Worm (Caenorhabditis elegans) whole organism, L2 larva: Measurements from ENCODE around the gene K10B4.1.

Experiments used
- ama-1 ChIP-seq: fragments of 150-350 bp; optimal IDR thresholded peaks from 2 replicates; lab custom pipeline; 2018; ENCODE audit warnings: inconsistent platforms
- mbf-1 ChIP-seq: sonication (generic microtip); optimal IDR thresholded peaks from 2 replicates; lab custom pipeline; 2017; ENCODE audit warnings: missing biosample characterization, missing genetic modification characterization
- nhr-10 ChIP-seq: sonication (generic microtip); optimal IDR thresholded peaks from 2 replicates; lab custom pipeline; 2017; ENCODE audit warnings: missing biosample characterization, missing genetic modification characterization
- nhr-6 ChIP-seq: fragments of 150-350 bp; optimal IDR thresholded peaks from 2 replicates; lab custom pipeline; 2014; ENCODE audit warnings: missing biosample characterization, missing genetic modification characterization
- unc-39 ChIP-seq: fragments of 150-350 bp; optimal IDR thresholded peaks from 2 replicates; lab custom pipeline; 2014; ENCODE audit warnings: missing biosample characterization, missing genetic modification characterization
- unc-62 ChIP-seq: fragments of 150-350 bp; optimal IDR thresholded peaks from 2 replicates; lab custom pipeline; 2014; ENCODE audit warnings: missing biosample characterization, missing genetic modification reagents, missing genetic modification characterization
- ztf-4 ChIP-seq: fragments of 150-350 bp; optimal IDR thresholded peaks from 2 replicates; lab custom pipeline; 2014; ENCODE audit warnings: missing biosample characterization, missing genetic modification characterization

DNA sequence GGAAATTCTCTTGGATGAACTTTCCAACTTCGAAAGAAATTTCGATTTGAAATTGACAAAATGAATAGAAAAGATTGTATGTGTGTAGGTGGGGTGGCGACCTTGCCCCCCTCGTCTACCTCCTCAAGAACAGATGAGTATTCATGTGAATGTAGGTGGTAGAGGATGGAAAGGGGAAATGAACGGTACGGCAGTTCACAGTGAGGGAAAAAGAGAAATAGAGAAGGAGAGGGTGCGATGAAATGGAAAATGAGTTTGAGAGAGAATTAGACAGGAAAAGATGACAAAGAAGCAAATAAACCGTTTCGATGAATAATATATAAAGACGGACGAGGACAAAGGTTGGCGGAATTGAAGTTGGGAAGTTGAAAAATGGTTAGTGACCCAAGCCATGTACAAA is 13.3 kb upstream of the K10B4.1 start:
- no peak for TF ChIP-seq nhr-10
- no peak for TF ChIP-seq ama-1
- no peak for TF ChIP-seq ztf-4 (tag; lab: Kevin White, UChicago)
- no peak for TF ChIP-seq mbf-1 (tag; lab: Kevin White, UChicago)
- TF ChIP-seq unc-39, result no peak
- TF ChIP-seq unc-62, result no peak
- no peak for TF ChIP-seq nhr-6
